Worm (Caenorhabditis elegans) whole organism, L3 larva: ENCODE results near the gene tif-1A.

Experiments
- R02D3.7 ChIP-seq: fragments of 150-350 bp; optimal IDR thresholded peaks from 2 replicates; lab custom pipeline; 2014; ENCODE audit warnings: missing biosample characterization, missing genetic modification characterization
- ZK546.5 ChIP-seq: sonication (generic microtip); optimal IDR thresholded peaks from 2 replicates; lab custom pipeline; 2017; ENCODE audit warnings: missing biosample characterization, missing genetic modification characterization
- aly-2 ChIP-seq: fragments of 150-350 bp; optimal IDR thresholded peaks from 2 replicates; lab custom pipeline; 2014; ENCODE audit warnings: missing biosample characterization, missing genetic modification characterization
- ama-1 ChIP-seq: fragments of 150-350 bp; optimal IDR thresholded peaks from 2 replicates; lab custom pipeline; 2018
- ceh-16 ChIP-seq: sonication (generic microtip); optimal IDR thresholded peaks from 2 replicates; lab custom pipeline; 2017; ENCODE audit warnings: missing biosample characterization, missing genetic modification characterization
- ceh-28 ChIP-seq: fragments of 150-350 bp; optimal IDR thresholded peaks from 2 replicates; lab custom pipeline; 2014; ENCODE audit warnings: missing biosample characterization, missing genetic modification reagents, missing genetic modification characterization
- ceh-82 ChIP-seq: fragments of 150-350 bp; optimal IDR thresholded peaks from 2 replicates; lab custom pipeline; 2014; ENCODE audit warnings: missing biosample characterization, missing genetic modification characterization
- ceh-9 ChIP-seq: sonication (generic microtip); optimal IDR thresholded peaks from 2 replicates; lab custom pipeline; 2018; ENCODE audit warnings: missing biosample characterization, missing genetic modification characterization
- daf-12 ChIP-seq: fragments of 150-350 bp; optimal IDR thresholded peaks from 2 replicates; lab custom pipeline; 2014; ENCODE audit warnings: missing biosample characterization, missing genetic modification reagents, missing genetic modification characterization
- egl-27 ChIP-seq: sonication (generic microtip); optimal IDR thresholded peaks from 4 replicates; lab custom pipeline; 2017; ENCODE audit warnings: missing biosample characterization, missing genetic modification reagents, missing genetic modification characterization
- egl-5 ChIP-seq: fragments of 150-350 bp; optimal IDR thresholded peaks from 2 replicates; lab custom pipeline; 2017; ENCODE audit warnings: missing biosample characterization, missing genetic modification reagents, missing genetic modification characterization, inconsistent platforms
- elt-1 ChIP-seq: fragments of 150-350 bp; optimal IDR thresholded peaks from 2 replicates; lab custom pipeline; 2014; ENCODE audit warnings: missing biosample characterization, missing genetic modification characterization
- elt-2 ChIP-seq: sonication (generic microtip); optimal IDR thresholded peaks from 2 replicates; lab custom pipeline; 2016; ENCODE audit warnings: missing genetic modification reagents, mild to moderate bottlenecking, missing genetic modification characterization, missing compliant biosample characterization
- elt-3 ChIP-seq, 3 experiments: fragments of 150-350 bp in 1 of 3; sonication (generic microtip) in 2 of 3; optimal IDR thresholded peaks; 2 replicates in 2 of 3; 4 replicates in 1 of 3; lab custom pipeline; 2014 to 2017; ENCODE audit warnings: missing biosample characterization in 3 of 3, missing genetic modification characterization in 3 of 3
- eor-1 ChIP-seq, 2 experiments: fragments of 150-350 bp; optimal IDR thresholded peaks; 2 replicates each; lab custom pipeline; 2014 to 2018; ENCODE audit warnings: missing biosample characterization in 2 of 2, missing genetic modification characterization in 2 of 2
- fkh-10 ChIP-seq: sonication (generic microtip); optimal IDR thresholded peaks from 2 replicates; lab custom pipeline; 2017; ENCODE audit warnings: missing biosample characterization, missing genetic modification reagents, missing genetic modification characterization
- fkh-2 ChIP-seq: fragments of 150-350 bp; optimal IDR thresholded peaks from 2 replicates; lab custom pipeline; 2014; ENCODE audit warnings: missing biosample characterization, missing genetic modification reagents, missing genetic modification characterization
- fos-1 ChIP-seq: fragments of 150-350 bp; optimal IDR thresholded peaks from 2 replicates; lab custom pipeline; 2014; ENCODE audit warnings: missing biosample characterization, missing genetic modification characterization
- hmg-11 ChIP-seq: sonication (generic microtip); optimal IDR thresholded peaks from 2 replicates; lab custom pipeline; 2016; ENCODE audit warnings: missing genetic modification characterization, missing compliant biosample characterization
- jun-1 ChIP-seq: fragments of 150-350 bp; optimal IDR thresholded peaks from 2 replicates; lab custom pipeline; 2014; ENCODE audit warnings: missing biosample characterization, missing genetic modification reagents, missing genetic modification characterization
- lin-15B ChIP-seq: fragments of 150-350 bp; optimal IDR thresholded peaks from 2 replicates; lab custom pipeline; 2014; ENCODE audit warnings: missing biosample characterization, missing genetic modification characterization
- lin-39 ChIP-seq: fragments of 150-350 bp; optimal IDR thresholded peaks from 2 replicates; lab custom pipeline; 2018; ENCODE audit warnings: missing biosample characterization, missing genetic modification reagents, missing genetic modification characterization
- lsy-12 ChIP-seq: sonication (generic microtip); optimal IDR thresholded peaks from 2 replicates; lab custom pipeline; 2016; ENCODE audit warnings: mild to moderate bottlenecking, missing genetic modification characterization, missing compliant biosample characterization
- mdl-1 ChIP-seq: fragments of 150-350 bp; optimal IDR thresholded peaks from 2 replicates; lab custom pipeline; 2014; ENCODE audit warnings: missing biosample characterization, missing genetic modification characterization
- mml-1 ChIP-seq: fragments of 150-350 bp; sonication (generic microtip); optimal IDR thresholded peaks from 3 replicates; lab custom pipeline; 2014; ENCODE audit warnings: missing biosample characterization, missing genetic modification characterization
- nfya-1 ChIP-seq: sonication (generic microtip); optimal IDR thresholded peaks from 2 replicates; lab custom pipeline; 2017; ENCODE audit warnings: missing genetic modification characterization, mild to moderate bottlenecking, missing compliant biosample characterization, antibody characterized with exemption, moderate library complexity; ENCODE audit not compliant: insufficient read depth
- nhr-11 ChIP-seq: fragments of 150-350 bp; optimal IDR thresholded peaks from 2 replicates; lab custom pipeline; 2014; ENCODE audit warnings: missing biosample characterization, missing genetic modification characterization
- nhr-12 ChIP-seq: fragments of 150-350 bp; optimal IDR thresholded peaks from 2 replicates; lab custom pipeline; 2014; ENCODE audit warnings: missing biosample characterization, missing genetic modification characterization
- nhr-23 ChIP-seq: fragments of 150-350 bp; optimal IDR thresholded peaks from 2 replicates; lab custom pipeline; 2014; ENCODE audit warnings: missing biosample characterization, missing genetic modification reagents, missing genetic modification characterization
- nhr-237 ChIP-seq: fragments of 150-350 bp; optimal IDR thresholded peaks from 2 replicates; lab custom pipeline; 2014; ENCODE audit warnings: missing biosample characterization, missing genetic modification characterization
- nhr-25 ChIP-seq: sonication (generic microtip); optimal IDR thresholded peaks from 2 replicates; lab custom pipeline; 2017; ENCODE audit warnings: missing biosample characterization, missing genetic modification characterization
- nhr-28 ChIP-seq: fragments of 150-350 bp; optimal IDR thresholded peaks from 2 replicates; lab custom pipeline; 2014; ENCODE audit warnings: missing biosample characterization, missing genetic modification characterization
- nhr-43 ChIP-seq: sonication (generic microtip); optimal IDR thresholded peaks from 2 replicates; lab custom pipeline; 2016; ENCODE audit warnings: mild to moderate bottlenecking, missing genetic modification characterization, missing compliant biosample characterization; ENCODE audit not compliant: poor library complexity, severe bottlenecking
- nhr-67 ChIP-seq: fragments of 150-350 bp; optimal IDR thresholded peaks from 2 replicates; lab custom pipeline; 2014; ENCODE audit warnings: missing biosample characterization, missing genetic modification characterization
- nhr-76 ChIP-seq: fragments of 150-350 bp; sonication (generic microtip); optimal IDR thresholded peaks from 5 replicates; lab custom pipeline; 2014; ENCODE audit warnings: missing biosample characterization, missing genetic modification characterization
- nhr-77 ChIP-seq: fragments of 150-350 bp; optimal IDR thresholded peaks from 2 replicates; lab custom pipeline; 2014; ENCODE audit warnings: missing biosample characterization, missing genetic modification characterization
- pha-4 ChIP-seq: fragments of 150-350 bp; optimal IDR thresholded peaks from 2 replicates; lab custom pipeline; 2014; ENCODE audit warnings: missing biosample characterization, missing genetic modification reagents, missing genetic modification characterization
- pqm-1 ChIP-seq: fragments of 150-350 bp; optimal IDR thresholded peaks from 2 replicates; lab custom pipeline; 2017; ENCODE audit warnings: missing biosample characterization, missing genetic modification characterization, inconsistent platforms
- sea-2 ChIP-seq: fragments of 150-350 bp; sonication (generic microtip); optimal IDR thresholded peaks from 4 replicates; lab custom pipeline; 2014; ENCODE audit warnings: missing biosample characterization, missing genetic modification reagents, missing genetic modification characterization
- skn-1 ChIP-seq: fragments of 150-350 bp; optimal IDR thresholded peaks from 2 replicates; lab custom pipeline; 2014; ENCODE audit warnings: missing biosample characterization, missing genetic modification characterization
- snpc-4 ChIP-seq: fragments of 150-350 bp; optimal IDR thresholded peaks from 2 replicates; lab custom pipeline; 2014; ENCODE audit warnings: missing biosample characterization, missing genetic modification characterization
- tbx-2 ChIP-seq: sonication (generic microtip); optimal IDR thresholded peaks from 2 replicates; lab custom pipeline; 2016; ENCODE audit warnings: mild to moderate bottlenecking, missing genetic modification characterization, missing compliant biosample characterization
- unc-39 ChIP-seq: sonication (generic microtip); optimal IDR thresholded peaks from 4 replicates; lab custom pipeline; 2017; ENCODE audit warnings: missing biosample characterization, missing genetic modification characterization
- unc-62 ChIP-seq: fragments of 150-350 bp; sonication (generic microtip); optimal IDR thresholded peaks from 4 replicates; lab custom pipeline; 2014; ENCODE audit warnings: missing biosample characterization, missing genetic modification reagents, missing genetic modification characterization
- zag-1 ChIP-seq: fragments of 150-350 bp; optimal IDR thresholded peaks from 2 replicates; lab custom pipeline; 2014; ENCODE audit warnings: missing biosample characterization, missing genetic modification characterization
- ztf-11 ChIP-seq: fragments of 150-350 bp; optimal IDR thresholded peaks from 2 replicates; lab custom pipeline; 2014; ENCODE audit warnings: missing biosample characterization, missing genetic modification characterization
- ztf-4 ChIP-seq: fragments of 150-350 bp; optimal IDR thresholded peaks from 2 replicates; lab custom pipeline; 2014; ENCODE audit warnings: missing biosample characterization, missing genetic modification characterization

The tif-1A gene

DNA sequence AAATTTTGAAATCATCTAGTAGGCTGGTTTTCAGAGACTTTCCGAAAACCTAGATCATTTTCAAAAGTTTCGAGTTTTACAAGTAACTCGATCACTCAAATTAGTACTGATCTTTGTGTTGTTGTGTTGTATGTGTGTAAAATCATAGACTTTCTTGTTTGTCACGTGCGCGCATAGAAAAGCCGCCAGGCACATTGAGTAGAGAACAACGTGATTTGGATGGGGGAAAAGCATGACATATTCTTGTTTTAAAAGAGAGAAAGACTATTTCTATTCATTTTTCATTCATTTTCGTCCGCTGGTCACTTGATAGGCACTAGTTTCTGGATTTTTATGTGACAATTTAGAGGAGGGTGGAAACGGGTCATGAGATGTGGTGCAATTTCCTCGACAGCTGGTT is 49.7 kb downstream of the tif-1A start:
- peak; percentile 43 for TF ChIP-seq nfya-1
- TF ChIP-seq mdl-1, result peak; percentile 24
- no peak for TF ChIP-seq daf-12 (tag; lab: Kevin White, UChicago)
- TF ChIP-seq sea-2 (GFP tag; lab: Kevin White, UChicago), result no peak
- TF ChIP-seq ceh-9, result no peak
- TF ChIP-seq ama-1, result no peak
- TF ChIP-seq nhr-11, result peak; percentile 42
- peak; percentile 45 for TF ChIP-seq pha-4
- TF ChIP-seq ztf-4 (tag; lab: Kevin White, UChicago), result no peak
- no peak for TF ChIP-seq eor-1 (tag; optimal IDR thresholded peaks at IDR 0.05; lab: Kevin White, UChicago)
- peak; percentile 65 for TF ChIP-seq egl-5 (tag; lab: Kevin White, UChicago)
- TF ChIP-seq aly-2 (tag; lab: Kevin White, UChicago), result no peak
- peak; percentile 63 for TF ChIP-seq nhr-43 (tag; lab: Kevin White, UChicago)
- no peak for TF ChIP-seq ceh-16
- no peak for TF ChIP-seq ceh-82 (tag; lab: Kevin White, UChicago)
- peak; percentile 19 for TF ChIP-seq nhr-23 (tag; lab: Kevin White, UChicago)
- TF ChIP-seq nhr-237, result no peak
- TF ChIP-seq zag-1 (tag; lab: Kevin White, UChicago), result no peak
- no peak for TF ChIP-seq fkh-2 (tag; lab: Kevin White, UChicago)
- TF ChIP-seq lsy-12 (tag; lab: Kevin White, UChicago), result no peak

DNA sequence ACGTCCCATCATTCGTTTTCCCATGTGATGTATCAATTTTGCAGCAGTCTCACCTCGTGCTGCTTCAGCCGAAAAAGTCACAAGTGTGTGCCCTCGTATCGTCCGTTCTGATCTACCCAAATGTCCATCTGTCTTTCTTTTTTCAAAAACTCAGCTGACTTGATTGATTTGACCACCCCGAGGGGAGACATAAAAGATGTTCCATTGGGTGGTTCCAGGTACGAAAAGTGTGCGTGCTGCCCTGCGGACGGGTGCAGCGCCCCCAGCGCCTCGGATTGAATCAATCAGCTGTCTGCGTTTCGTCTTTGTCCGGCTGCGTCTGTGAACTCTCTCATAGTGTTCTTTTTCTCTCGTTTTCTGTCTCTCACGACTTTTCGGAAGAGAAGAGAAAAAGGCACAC is 50.7 kb downstream of the tif-1A start:
- TF ChIP-seq elt-1 (tag; lab: Kevin White, UChicago) (peak; percentile 84), R02D3.7 (no peak), sea-2 (GFP tag; lab: Kevin White, UChicago) (no peak), tbx-2 (peak; percentile 40), ceh-9 (no peak), unc-62 (GFP tag; lab: Kevin White, UChicago) (peak; percentile 15), ceh-82 (tag; lab: Kevin White, UChicago) (no peak), fkh-2 (tag; lab: Kevin White, UChicago) (no peak), nhr-12 (tag; lab: Kevin White, UChicago) (no peak), nhr-77 (tag; lab: Kevin White, UChicago) (no peak), egl-27 (tag; lab: Kevin White, UChicago) (no peak), egl-5 (tag; lab: Kevin White, UChicago) (peak; percentile 16), ztf-4 (tag; lab: Kevin White, UChicago) (no peak), skn-1 (tag; lab: Kevin White, UChicago) (no peak), ceh-28 (tag; lab: Kevin White, UChicago) (peak; percentile 69), mml-1 (tag; lab: Kevin White, UChicago) (no peak), nfya-1 (peak; percentile 69), elt-3 (tag; optimal IDR thresholded peaks at IDR 0.05; lab: Kevin White, UChicago) (no peak), eor-1 (tag; optimal IDR thresholded peaks at IDR 0.05; lab: Kevin White, UChicago) (no peak), lsy-12 (tag; lab: Kevin White, UChicago) (peak; percentile 33), nhr-25 (tag; lab: Kevin White, UChicago) (peak; percentile 6), nhr-237 (no peak), pqm-1 (tag; lab: Kevin White, UChicago) (no peak), ama-1 (peak; percentile 82), lin-39 (peak; percentile 98), nhr-67 (no peak), nhr-76 (tag; lab: Kevin White, UChicago) (no peak), ZK546.5 (no peak), nhr-23 (tag; lab: Kevin White, UChicago) (peak; percentile 74), daf-12 (tag; lab: Kevin White, UChicago) (no peak), aly-2 (tag; lab: Kevin White, UChicago) (no peak), fkh-10 (no peak), jun-1 (peak; percentile 33), snpc-4 (tag; lab: Kevin White, UChicago) (no peak), unc-39 (tag; lab: Kevin White, UChicago) (no peak), nhr-43 (tag; lab: Kevin White, UChicago) (peak; percentile 85), nhr-28 (no peak), nhr-11 (no peak), ztf-11 (tag; lab: Kevin White, UChicago) (no peak), ceh-16 (no peak), hmg-11 (tag; lab: Kevin White, UChicago) (peak; percentile 66), lin-15B (tag; lab: Kevin White, UChicago) (peak; percentile 23), zag-1 (tag; lab: Kevin White, UChicago) (no peak), pha-4 (peak; percentile 39), fos-1 (tag; lab: Kevin White, UChicago) (no peak), elt-2 (peak; percentile 26), mdl-1 (no peak)
